Worm (Caenorhabditis elegans) whole organism, late embryonic: ENCODE data around the gene mrpl-40.

ENCODE experiments used
- ceh-6 ChIP-seq: fragments of 200-800 bp; sonication (Bioruptor generic); optimal IDR thresholded peaks from 2 replicates; lab custom pipeline; 2018; ENCODE audit warnings: mild to moderate bottlenecking, missing genetic modification characterization, missing compliant biosample characterization
- che-1 ChIP-seq: sonication (generic microtip); optimal IDR thresholded peaks from 2 replicates; lab custom pipeline; 2016; ENCODE audit warnings: mild to moderate bottlenecking, missing genetic modification characterization, missing compliant biosample characterization
- gmeb-2 ChIP-seq: sonication (generic microtip); optimal IDR thresholded peaks from 2 replicates; lab custom pipeline; 2016; ENCODE audit warnings: missing genetic modification characterization, inconsistent platforms, missing compliant biosample characterization
- nhr-232 ChIP-seq: sonication (generic microtip); optimal IDR thresholded peaks from 2 replicates; lab custom pipeline; 2016; ENCODE audit warnings: missing genetic modification characterization, missing compliant biosample characterization
- unc-3 ChIP-seq, 2 experiments: fragments of 200-800 bp in 1 of 2; sonication (Bioruptor generic) in 1 of 2; sonication (generic microtip) in 1 of 2; conservative IDR thresholded peaks in 1 of 2; optimal IDR thresholded peaks in 1 of 2; 2 replicates each; pipeline versions ENCODE4 v1.3.6 to Lab custom; 2016 to 2022; ENCODE audit warnings: missing compliant biosample characterization in 2 of 2, missing genetic modification characterization in 2 of 2, missing genetic modification reagents in 1 of 2

The mrpl-40 gene

DNA sequence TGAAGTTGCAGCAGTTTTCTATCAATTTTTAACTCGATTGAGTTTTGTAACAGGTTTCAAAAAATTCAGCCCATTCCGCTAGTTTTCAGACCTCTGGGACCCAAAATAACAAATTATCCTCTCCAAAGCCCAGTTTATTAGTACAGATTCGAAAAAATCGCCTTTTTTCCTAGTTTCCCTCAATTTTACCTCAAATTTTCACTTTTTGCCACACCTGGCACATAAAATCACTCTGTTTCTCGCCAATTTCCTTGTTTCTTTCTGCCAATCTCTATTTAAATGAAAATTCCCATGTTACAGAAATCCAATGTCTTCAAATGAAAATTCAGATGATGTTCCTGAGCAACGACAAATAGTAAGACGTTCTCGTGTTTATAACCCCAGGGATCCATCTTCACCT is 44.8 kb downstream of the mrpl-40 start, which contains the start of gene pals-22:
pals-22 (plus strand) TSS at position 301 of the 400 bp plus-strand sequence.
- no peak for TF ChIP-seq che-1 (tag; lab: Kevin White, UChicago)

- TF ChIP-seq unc-3 (GFP tag; conservative IDR thresholded peaks at IDR 0.05; lab: Robert Waterston, UW) (no peak), unc-3 (tag; optimal IDR thresholded peaks at IDR 0.05; lab: Kevin White, UChicago) (no peak), gmeb-2 (no peak), ceh-6 (GFP tag; lab: Kevin White, UChicago) (no peak), nhr-232 (tag; lab: Kevin White, UChicago) (no peak)
Observed at ce11 chrIII:134194-134593, 46.8 kb downstream of the mrpl-40 start, which contains the start of gene pals-25. Gene pals-25 (plus strand): TSS chrIII:134494.
